Worm (Caenorhabditis elegans) whole organism, mixed stage, embryonic: ENCODE data around the gene srw-10.

ENCODE experiments used
- M03D4.4 ChIP-seq: sonication (generic microtip); optimal IDR thresholded peaks from 2 replicates; lab custom pipeline; 2017; ENCODE audit warnings: mild to moderate bottlenecking, missing genetic modification characterization, missing compliant biosample characterization
- bed-3 ChIP-seq: fragments of 200-800 bp; sonication (Bioruptor generic); optimal IDR thresholded peaks from 3 replicates; lab custom pipeline; 2018; ENCODE audit warnings: mild to moderate bottlenecking, missing genetic modification characterization, moderate library complexity, missing compliant biosample characterization
- blmp-1 ChIP-seq: fragments of 150-350 bp; optimal IDR thresholded peaks from 2 replicates; lab custom pipeline; 2014; ENCODE audit warnings: missing biosample characterization, missing genetic modification characterization
- ceh-39 ChIP-seq: fragments of 150-350 bp; optimal IDR thresholded peaks from 2 replicates; lab custom pipeline; 2014; ENCODE audit warnings: missing biosample characterization, missing genetic modification characterization
- ceh-43 ChIP-seq: fragments of 200-800 bp; sonication (Bioruptor generic); optimal IDR thresholded peaks from 2 replicates; lab custom pipeline; 2018; ENCODE audit warnings: mild to moderate bottlenecking, missing genetic modification characterization, moderate library complexity, missing compliant biosample characterization
- ceh-83 ChIP-seq: fragments of 200-800 bp; sonication (Bioruptor generic); optimal IDR thresholded peaks from 2 replicates; lab custom pipeline; 2018; ENCODE audit warnings: mild to moderate bottlenecking, missing genetic modification characterization, missing compliant biosample characterization
- ces-1 ChIP-seq: fragments of 150-350 bp; optimal IDR thresholded peaks from 2 replicates; lab custom pipeline; 2014; ENCODE audit warnings: missing biosample characterization, missing genetic modification reagents, missing genetic modification characterization
- cnd-1 ChIP-seq: fragments of 200-800 bp; sonication (Bioruptor generic); optimal IDR thresholded peaks from 2 replicates; lab custom pipeline; 2018; ENCODE audit warnings: mild to moderate bottlenecking, missing genetic modification characterization, missing compliant biosample characterization
- drap-1 ChIP-seq: fragments of 200-800 bp; sonication (Bioruptor generic); optimal IDR thresholded peaks from 3 replicates; lab custom pipeline; 2018; ENCODE audit warnings: mild to moderate bottlenecking, missing genetic modification characterization, missing compliant biosample characterization
- elt-1 ChIP-seq: sonication (generic microtip); optimal IDR thresholded peaks from 2 replicates; lab custom pipeline; 2017; ENCODE audit warnings: missing genetic modification characterization, mild to moderate bottlenecking, missing compliant biosample characterization, antibody characterized with exemption, moderate library complexity, borderline replicate concordance; ENCODE audit not compliant: insufficient read depth
- elt-3 ChIP-seq: fragments of 150-350 bp; optimal IDR thresholded peaks from 2 replicates; lab custom pipeline; 2014; ENCODE audit warnings: missing biosample characterization, missing genetic modification characterization
- flh-1 ChIP-seq: fragments of 200-800 bp; sonication (Bioruptor generic); optimal IDR thresholded peaks from 2 replicates; lab custom pipeline; 2018; ENCODE audit warnings: mild to moderate bottlenecking, missing genetic modification characterization, moderate library complexity, missing compliant biosample characterization
- ham-2 ChIP-seq: fragments of 200-800 bp; sonication (Bioruptor generic); optimal IDR thresholded peaks from 2 replicates; lab custom pipeline; 2018; ENCODE audit warnings: mild to moderate bottlenecking, missing genetic modification characterization, missing compliant biosample characterization
- lin-13 ChIP-seq: fragments of 150-350 bp; optimal IDR thresholded peaks from 2 replicates; lab custom pipeline; 2014; ENCODE audit warnings: missing biosample characterization, missing genetic modification characterization
- lin-32 ChIP-seq: fragments of 200-800 bp; sonication (Bioruptor generic); optimal IDR thresholded peaks from 2 replicates; lab custom pipeline; 2018; ENCODE audit warnings: mild to moderate bottlenecking, missing genetic modification characterization, missing compliant biosample characterization
- lsy-2 ChIP-seq: fragments of 150-350 bp; optimal IDR thresholded peaks from 2 replicates; lab custom pipeline; 2014; ENCODE audit warnings: missing biosample characterization, missing genetic modification characterization
- mab-5 ChIP-seq: fragments of 150-350 bp; optimal IDR thresholded peaks from 2 replicates; lab custom pipeline; 2014; ENCODE audit warnings: missing biosample characterization, missing genetic modification characterization
- mep-1 ChIP-seq: fragments of 150-350 bp; optimal IDR thresholded peaks from 2 replicates; lab custom pipeline; 2017; ENCODE audit warnings: missing biosample characterization, missing genetic modification reagents, missing genetic modification characterization, inconsistent platforms
- mls-2 ChIP-seq: sonication (generic microtip); optimal IDR thresholded peaks from 2 replicates; lab custom pipeline; 2016; ENCODE audit warnings: mild to moderate bottlenecking, missing genetic modification characterization, moderate library complexity, missing compliant biosample characterization
- nhr-12 ChIP-seq: fragments of 150-350 bp; optimal IDR thresholded peaks from 2 replicates; lab custom pipeline; 2014; ENCODE audit warnings: missing biosample characterization, missing genetic modification characterization
- nhr-2 ChIP-seq: fragments of 150-350 bp; optimal IDR thresholded peaks from 2 replicates; lab custom pipeline; 2014; ENCODE audit warnings: missing biosample characterization, missing genetic modification characterization
- nhr-237 ChIP-seq: fragments of 150-350 bp; optimal IDR thresholded peaks from 2 replicates; lab custom pipeline; 2014; ENCODE audit warnings: missing biosample characterization, missing genetic modification characterization
- nhr-28 ChIP-seq: fragments of 150-350 bp; optimal IDR thresholded peaks from 2 replicates; lab custom pipeline; 2014; ENCODE audit warnings: missing biosample characterization, missing genetic modification characterization
- nhr-76 ChIP-seq: sonication (generic microtip); optimal IDR thresholded peaks from 2 replicates; lab custom pipeline; 2017; ENCODE audit warnings: missing biosample characterization, missing genetic modification characterization
- pha-4 ChIP-seq: fragments of 150-350 bp; optimal IDR thresholded peaks from 2 replicates; lab custom pipeline; 2018; ENCODE audit warnings: missing biosample characterization, missing genetic modification reagents, missing genetic modification characterization
- sem-2 ChIP-seq: fragments of 200-800 bp; sonication (Bioruptor generic); optimal IDR thresholded peaks from 2 replicates; lab custom pipeline; 2018; ENCODE audit warnings: mild to moderate bottlenecking, missing genetic modification characterization, missing compliant biosample characterization
- snpc-4 ChIP-seq: fragments of 150-350 bp; optimal IDR thresholded peaks from 2 replicates; lab custom pipeline; 2014; ENCODE audit warnings: missing biosample characterization, missing genetic modification characterization
- sptf-1 ChIP-seq: sonication (generic microtip); optimal IDR thresholded peaks from 2 replicates; lab custom pipeline; 2017; ENCODE audit warnings: mild to moderate bottlenecking, missing genetic modification characterization, moderate library complexity, missing compliant biosample characterization
- tbx-8 ChIP-seq: fragments of 200-800 bp; sonication (Bioruptor generic); optimal IDR thresholded peaks from 2 replicates; lab custom pipeline; 2018; ENCODE audit warnings: mild to moderate bottlenecking, missing genetic modification characterization, moderate library complexity, missing compliant biosample characterization
- unc-120 ChIP-seq: sonication (generic microtip); optimal IDR thresholded peaks from 2 replicates; lab custom pipeline; 2017; ENCODE audit warnings: missing genetic modification characterization, missing compliant biosample characterization; ENCODE audit not compliant: poor library complexity, severe bottlenecking
- unc-39 ChIP-seq: fragments of 150-350 bp; optimal IDR thresholded peaks from 2 replicates; lab custom pipeline; 2014; ENCODE audit warnings: missing biosample characterization, missing genetic modification characterization
- unc-62 ChIP-seq: fragments of 150-350 bp; optimal IDR thresholded peaks from 2 replicates; lab custom pipeline; 2014; ENCODE audit warnings: missing biosample characterization, missing genetic modification reagents, missing genetic modification characterization
- zip-8 ChIP-seq: fragments of 150-350 bp; optimal IDR thresholded peaks from 2 replicates; lab custom pipeline; 2014; ENCODE audit warnings: missing biosample characterization, missing genetic modification characterization
- ztf-11 ChIP-seq: fragments of 150-350 bp; optimal IDR thresholded peaks from 2 replicates; lab custom pipeline; 2014; ENCODE audit warnings: missing biosample characterization, missing genetic modification characterization

srw-10 gene

DNA sequence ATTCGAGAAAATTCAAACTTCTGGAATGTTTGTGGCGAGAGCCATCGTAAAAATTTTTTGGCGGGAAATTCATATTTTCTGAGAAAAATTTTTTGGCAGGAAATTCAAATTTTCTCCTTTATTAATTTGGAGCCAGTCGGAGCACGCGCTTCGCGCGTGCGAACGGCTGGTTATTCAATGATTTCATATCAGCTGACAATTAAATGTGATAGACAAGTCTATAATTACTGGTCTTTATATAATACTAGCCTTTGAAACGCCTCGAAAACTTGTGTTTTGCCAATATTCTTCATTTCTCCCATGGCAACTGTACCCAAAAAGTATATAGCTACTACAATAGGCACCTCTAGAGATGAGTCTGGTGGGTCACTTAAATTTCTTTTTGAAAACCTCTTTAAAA is at the start of gene srw-10:
Gene srw-10, plus strand, starts transcription at position 301 of the 400 bp plus-strand sequence.
- TF ChIP-seq tbx-8 (GFP tag; lab: Kevin White, UChicago), result no peak
- TF ChIP-seq unc-62 (GFP tag; lab: Kevin White, UChicago), result no peak
- no peak for TF ChIP-seq nhr-12 (tag; lab: Kevin White, UChicago)
- TF ChIP-seq nhr-76 (tag; lab: Kevin White, UChicago), result no peak
- TF ChIP-seq cnd-1 (tag; lab: Kevin White, UChicago), result no peak
- TF ChIP-seq flh-1 (GFP tag; lab: Kevin White, UChicago), result no peak
- TF ChIP-seq M03D4.4 (tag; lab: Kevin White, UChicago), result no peak
- no peak for TF ChIP-seq sptf-1 (tag; lab: Kevin White, UChicago)
- TF ChIP-seq elt-1 (tag; lab: Kevin White, UChicago), result no peak
- TF ChIP-seq drap-1 (GFP tag; lab: Kevin White, UChicago), result no peak
- no peak for TF ChIP-seq ham-2 (GFP tag; lab: Kevin White, UChicago)
- no peak for TF ChIP-seq pha-4 (tag; lab: Kevin White, UChicago)
- TF ChIP-seq ces-1 (GFP tag; lab: Kevin White, UChicago), result no peak
- no peak for TF ChIP-seq unc-39 (tag; lab: Kevin White, UChicago)
- TF ChIP-seq lin-32 (GFP tag; lab: Kevin White, UChicago), result no peak
- no peak for TF ChIP-seq lsy-2 (tag; lab: Kevin White, UChicago)
- no peak for TF ChIP-seq mls-2 (tag; lab: Kevin White, UChicago)

ce11 chrIII:12711217-12711616 is 43.9 kb upstream of the srw-10 start, which contains the start of gene hut-1:
Gene hut-1, plus strand, starts transcription at chrIII:12711560.
- TF ChIP-seq tbx-8 (GFP tag; lab: Kevin White, UChicago) (no peak), nhr-237 (tag; lab: Kevin White, UChicago) (peak; percentile 14), pha-4 (tag; lab: Kevin White, UChicago) (peak; percentile 46), lsy-2 (tag; lab: Kevin White, UChicago) (peak; percentile 25), ces-1 (GFP tag; lab: Kevin White, UChicago) (peak; percentile 84), mls-2 (tag; lab: Kevin White, UChicago) (no peak), lin-13 (peak; percentile 66)

DNA sequence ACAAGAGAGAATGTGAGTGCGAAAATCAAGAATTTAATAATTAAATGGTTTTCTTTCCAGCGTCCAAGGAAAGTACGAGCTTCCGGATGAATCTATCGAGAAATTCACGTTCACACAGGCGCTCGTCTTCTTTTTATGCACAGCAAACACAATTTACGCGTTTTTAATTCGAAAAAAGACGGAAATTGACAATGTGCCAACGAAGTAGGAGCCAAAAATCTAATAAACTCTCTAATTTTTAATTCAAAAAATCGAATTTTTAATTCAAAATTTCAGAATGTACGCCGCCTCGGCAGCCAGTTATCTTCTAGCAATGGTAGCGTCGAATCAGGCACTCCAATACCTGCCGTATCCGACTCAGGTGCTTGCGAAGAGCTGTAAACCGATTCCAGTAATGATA is 43.5 kb upstream of the srw-10 start:
- no peak for TF ChIP-seq unc-62 (GFP tag; lab: Kevin White, UChicago)
- TF ChIP-seq sem-2 (GFP tag; lab: Kevin White, UChicago), result no peak
- no peak for TF ChIP-seq nhr-2
- no peak for TF ChIP-seq tbx-8 (GFP tag; lab: Kevin White, UChicago)
- no peak for TF ChIP-seq lin-32 (GFP tag; lab: Kevin White, UChicago)
- TF ChIP-seq cnd-1 (tag; lab: Kevin White, UChicago), result no peak
- no peak for TF ChIP-seq nhr-28 (tag; lab: Kevin White, UChicago)
- TF ChIP-seq bed-3 (GFP tag; lab: Kevin White, UChicago), result no peak
- TF ChIP-seq sptf-1 (tag; lab: Kevin White, UChicago), result no peak
- no peak for TF ChIP-seq blmp-1 (tag; lab: Kevin White, UChicago)
- TF ChIP-seq elt-3, result no peak
- TF ChIP-seq ceh-83 (GFP tag; lab: Kevin White, UChicago), result no peak
- TF ChIP-seq ztf-11 (tag; lab: Kevin White, UChicago), result no peak
- no peak for TF ChIP-seq ceh-39 (tag; lab: Kevin White, UChicago)
- no peak for TF ChIP-seq snpc-4 (tag; lab: Kevin White, UChicago)
- TF ChIP-seq elt-1 (tag; lab: Kevin White, UChicago), result no peak
- TF ChIP-seq nhr-12 (tag; lab: Kevin White, UChicago), result no peak
- TF ChIP-seq mab-5 (tag; lab: Kevin White, UChicago), result no peak
- TF ChIP-seq mep-1 (tag; lab: Kevin White, UChicago), result no peak
- no peak for TF ChIP-seq drap-1 (GFP tag; lab: Kevin White, UChicago)

- no peak for TF ChIP-seq zip-8 (tag; lab: Kevin White, UChicago)
- TF ChIP-seq unc-120 (tag; lab: Kevin White, UChicago), result no peak
- TF ChIP-seq sem-2 (GFP tag; lab: Kevin White, UChicago), result no peak
- peak; percentile 65 for TF ChIP-seq ceh-39 (tag; lab: Kevin White, UChicago)
- no peak for TF ChIP-seq ceh-43 (GFP tag; lab: Kevin White, UChicago)
- no peak for TF ChIP-seq lsy-2 (tag; lab: Kevin White, UChicago)
- TF ChIP-seq ceh-83 (GFP tag; lab: Kevin White, UChicago), result peak; percentile 54
- TF ChIP-seq elt-3, result no peak
- TF ChIP-seq cnd-1 (tag; lab: Kevin White, UChicago), result peak; percentile 51
- peak; percentile 77 for TF ChIP-seq lin-32 (GFP tag; lab: Kevin White, UChicago)
These were observed 41.3 kb upstream of the srw-10 start for ce11 chrIII:12713862-12714261.
